Worm (Caenorhabditis elegans): ENCODE data around the gene msa-1.
A peak's percentile ranks its signal among the peaks of the same experiment; 100 is the strongest.
"Not testable (repeated sequence)": the region's sequence is repeated elsewhere in the genome, so short reads cannot be mapped to it uniquely, and the experiment has no call there.

msa-1 gene

DNA sequence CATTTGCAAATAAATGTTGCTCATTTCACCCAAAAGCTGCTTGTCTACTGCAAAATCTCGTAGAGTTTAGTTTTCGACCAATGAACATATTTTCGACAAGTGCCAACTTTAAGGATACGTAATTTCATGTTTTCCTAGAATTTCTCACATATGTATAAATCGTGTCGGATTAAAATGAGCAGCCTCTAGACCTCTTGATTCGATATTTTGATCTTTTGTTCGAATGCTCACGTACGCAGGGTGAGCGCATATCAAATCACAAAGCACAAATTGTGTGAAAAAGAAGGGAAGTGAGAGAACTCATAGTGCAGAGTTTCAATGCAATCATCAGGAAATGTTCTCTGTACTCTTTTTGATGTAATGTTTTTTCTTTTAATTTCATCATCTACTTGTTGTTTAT lies 24.9 kb upstream of the msa-1 start:
- TF ChIP-seq F49E8.2 (tag; optimal IDR thresholded peaks at IDR 0.05; ENCODE audit: insufficient read depth) (no peak), nhr-90 (tag; optimal IDR thresholded peaks at IDR 0.05) (no peak), snpc-1.1 (tag; optimal IDR thresholded peaks at IDR 0.05; ENCODE audit: insufficient read depth) (no peak), cebp-1 (GFP tag; IDR thresholded peaks at IDR 0.05) (no peak), cebp-1 (tag; optimal IDR thresholded peaks at IDR 0.05) (peak; percentile 25), ztf-26 (tag; optimal IDR thresholded peaks at IDR 0.05) (no peak)

DNA sequence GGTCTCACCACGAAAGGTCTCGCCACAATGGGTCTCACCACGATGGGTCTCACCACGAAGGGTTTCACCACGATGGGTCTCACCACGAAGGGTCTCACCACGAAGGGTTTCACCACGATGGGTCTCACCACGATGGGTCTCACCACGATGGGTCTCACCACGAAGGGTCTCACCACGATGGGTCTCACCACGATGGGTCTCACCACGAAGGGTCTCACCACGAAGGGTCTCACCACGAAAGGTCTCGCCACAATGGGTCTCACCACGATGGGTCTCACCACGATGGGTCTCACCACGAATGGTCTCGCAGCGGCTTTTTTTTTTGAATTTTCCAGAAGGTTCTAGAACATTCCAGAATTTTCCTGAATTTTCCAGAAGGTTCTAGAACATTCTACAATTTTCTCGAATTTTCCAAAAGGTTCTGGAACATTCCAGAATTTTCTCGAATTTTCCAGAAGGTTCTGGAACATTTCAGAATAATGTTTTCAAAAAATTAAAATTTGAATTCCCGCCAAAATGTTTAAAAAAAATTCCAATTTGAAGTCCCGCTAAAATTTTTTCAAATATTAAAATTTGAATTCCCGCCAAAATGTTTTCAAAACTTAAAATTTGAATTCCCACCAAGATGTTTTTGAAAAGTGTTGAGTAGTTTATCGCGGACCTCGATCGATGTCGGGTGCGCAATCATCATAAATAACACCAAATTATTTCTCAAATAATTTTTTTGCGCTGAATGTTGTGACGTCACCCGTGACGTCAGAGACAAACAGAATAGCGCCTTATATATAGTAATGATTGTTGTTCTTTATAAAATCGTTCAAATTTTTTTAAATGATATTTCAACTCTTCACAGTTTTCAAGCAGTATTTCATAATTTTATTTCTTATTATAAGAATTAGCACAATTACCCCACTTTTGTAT lies 20.9 kb upstream of the msa-1 start:
- not testable (repeated sequence) for TF ChIP-seq snpc-4 (GFP tag; optimal IDR thresholded peaks at IDR 0.05); rpc-1 (tag; optimal IDR thresholded peaks at IDR 0.05)
- TF ChIP-seq snpc-4 (tag; optimal IDR thresholded peaks at IDR 0.05), result peak in 3 of 4 experiments; percentile 51 to 88 (median 61)
- peak; percentile 49 for TF ChIP-seq madf-6 (GFP tag; IDR thresholded peaks at IDR 0.05)
- peak; percentile 17; the same call in 1 of the 2 replicates for TF ChIP-seq egrh-3 (GFP tag; IDR thresholded peaks at IDR 0.05)
- peak; percentile 15 for TF ChIP-seq tbp1 (GFP tag; optimal IDR thresholded peaks at IDR 0.05)
- 0 out of 2 replicates have a peak, but pooled peaks have one; percentile 55 for TF ChIP-seq Y95B8A.8 (GFP tag; IDR thresholded peaks at IDR 0.05)
- TF ChIP-seq nfyb-1 (GFP tag; IDR thresholded peaks at IDR 0.05), result 0 out of 2 replicates have a peak, but pooled peaks have one; percentile 20
- peak; percentile 7 for TF ChIP-seq F49E8.2 (tag; optimal IDR thresholded peaks at IDR 0.05; ENCODE audit: insufficient read depth)
- peak; percentile 26 for TF ChIP-seq lsl-1 (GFP tag; optimal IDR thresholded peaks at IDR 0.05)
- TF ChIP-seq dox-1 (GFP tag; IDR thresholded peaks at IDR 0.05), result peak; percentile 70
- TF ChIP-seq rpc-1 (optimal IDR thresholded peaks at IDR 0.05), result peak; percentile 27
- TF ChIP-seq hmg-1.2 (GFP tag; IDR thresholded peaks at IDR 0.05), result peak; percentile 65
- TF ChIP-seq hmg-20 (GFP tag; IDR thresholded peaks at IDR 0.05), result 0 out of 2 replicates have a peak, but pooled peaks have one; percentile 6
- TF ChIP-seq B0336.3 (GFP tag; IDR thresholded peaks at IDR 0.05), result 0 out of 2 replicates have a peak, but pooled peaks have one; percentile 26
- TF ChIP-seq attf-6 (GFP tag; IDR thresholded peaks at IDR 0.05), result peak; percentile 92
- 0 out of 2 replicates have a peak, but pooled peaks have one; percentile 9 for TF ChIP-seq Y79H2A.3 (GFP tag; conservative IDR thresholded peaks at IDR 0.05)
- peak; percentile 91 for TF ChIP-seq pbrm-1 (GFP tag; IDR thresholded peaks at IDR 0.05)
- 0 out of 2 replicates have a peak, but pooled peaks have one; percentile 14 for TF ChIP-seq ceh-91 (GFP tag; IDR thresholded peaks at IDR 0.05)
- peak; percentile 51 for TF ChIP-seq D2030.7 (GFP tag; IDR thresholded peaks at IDR 0.05)
- TF ChIP-seq rcor-1 (GFP tag; IDR thresholded peaks at IDR 0.05), result peak; percentile 19; the same call in 1 of the 2 replicates
- peak; percentile 68 for TF ChIP-seq F33H1.4 (GFP tag; IDR thresholded peaks at IDR 0.05)
- TF ChIP-seq lin-54 (GFP tag; optimal IDR thresholded peaks at IDR 0.05), result peak; percentile 74
- TF ChIP-seq hsf-1 (GFP tag; IDR thresholded peaks at IDR 0.05), result peak; percentile 98
- TF ChIP-seq madf-3 (GFP tag; IDR thresholded peaks at IDR 0.05), result 0 out of 2 replicates have a peak, but pooled peaks have one; percentile 14
- peak; percentile 20 for TF ChIP-seq efl-1 (GFP tag; optimal IDR thresholded peaks at IDR 0.05)
- peak; percentile 13; the same call in 1 of the 2 replicates for TF ChIP-seq ztf-28 (GFP tag; IDR thresholded peaks at IDR 0.05)
- TF ChIP-seq snpc-1.1 (tag; optimal IDR thresholded peaks at IDR 0.05; ENCODE audit: insufficient read depth), result peak; percentile 55

DNA sequence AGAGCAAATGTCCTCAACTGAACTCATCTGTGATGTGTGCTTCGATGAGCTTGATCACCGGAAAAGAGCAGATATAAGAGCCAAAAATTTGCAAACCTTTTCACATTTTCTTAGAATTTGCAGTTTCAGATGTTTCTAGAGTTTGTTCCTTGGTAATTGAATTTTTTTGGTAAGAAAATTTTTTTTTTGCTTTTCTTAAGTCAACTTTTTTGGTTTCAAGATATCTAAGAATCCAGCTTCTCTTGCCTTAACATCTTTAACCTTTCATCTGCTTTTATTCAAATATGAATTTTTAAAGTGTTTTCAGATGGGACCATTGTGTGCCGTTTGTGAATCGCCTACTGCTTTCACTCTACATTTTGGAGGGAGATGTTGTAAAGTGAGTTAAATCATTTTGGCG lies 18.7 kb upstream of the msa-1 start, which contains the start of gene nhr-11:
TSS of gene nhr-11 (plus strand) at position 301 of the 400 bp plus-strand sequence.
- TF ChIP-seq ztf-25 (GFP tag; IDR thresholded peaks at IDR 0.05) (no peak), madf-10 (tag; optimal IDR thresholded peaks at IDR 0.05) (no peak), cebp-1 (GFP tag; IDR thresholded peaks at IDR 0.05) (no peak), cebp-1 (tag; optimal IDR thresholded peaks at IDR 0.05) (no peak), pbrm-1 (GFP tag; IDR thresholded peaks at IDR 0.05) (no peak), ceh-79 (tag; optimal IDR thresholded peaks at IDR 0.05) (no peak), ceh-27 (GFP tag; optimal IDR thresholded peaks at IDR 0.05) (no peak), somi-1 (GFP tag; optimal IDR thresholded peaks at IDR 0.05) (no peak), T07F8.4 (tag; optimal IDR thresholded peaks at IDR 0.05) (no peak), chd-7 (tag; optimal IDR thresholded peaks at IDR 0.05) (no peak), akir-1 (GFP tag; optimal IDR thresholded peaks at IDR 0.05) (no peak), attf-6 (GFP tag; IDR thresholded peaks at IDR 0.05) (no peak), ekl-4 (GFP tag; IDR thresholded peaks at IDR 0.05) (no peak), zfh-2 (GFP tag; conservative IDR thresholded peaks at IDR 0.05) (no peak), lin-54 (GFP tag; optimal IDR thresholded peaks at IDR 0.05) (no peak), hmg-20 (GFP tag; IDR thresholded peaks at IDR 0.05) (no peak), egl-18 (GFP tag; IDR thresholded peaks at IDR 0.05) (no peak)

Measured in whole organism, young adult.